Worm (Caenorhabditis elegans): ENCODE measurements around the gene F56D5.5.

The F56D5.5 gene

ce11 chrIV:9444417-9445026, 36.6 kb upstream of the F56D5.5 start (continued):
- no peak for TF ChIP-seq attf-4 (tag; optimal IDR thresholded peaks at IDR 0.05)
- TF ChIP-seq dve-1 (tag; optimal IDR thresholded peaks at IDR 0.05; ENCODE audit: insufficient read depth), result peak; percentile 97
- peak in 1 of 2 experiments; percentile 1 for TF ChIP-seq ZK546.5 (tag; optimal IDR thresholded peaks at IDR 0.05)
- 0 out of 2 replicates have a peak, but pooled peaks have one; percentile 47 for TF ChIP-seq ceh-44 (GFP tag; IDR thresholded peaks at IDR 0.05)
- peak; percentile 93 for TF ChIP-seq T26A8.4 (GFP tag; IDR thresholded peaks at IDR 0.05)

DNA sequence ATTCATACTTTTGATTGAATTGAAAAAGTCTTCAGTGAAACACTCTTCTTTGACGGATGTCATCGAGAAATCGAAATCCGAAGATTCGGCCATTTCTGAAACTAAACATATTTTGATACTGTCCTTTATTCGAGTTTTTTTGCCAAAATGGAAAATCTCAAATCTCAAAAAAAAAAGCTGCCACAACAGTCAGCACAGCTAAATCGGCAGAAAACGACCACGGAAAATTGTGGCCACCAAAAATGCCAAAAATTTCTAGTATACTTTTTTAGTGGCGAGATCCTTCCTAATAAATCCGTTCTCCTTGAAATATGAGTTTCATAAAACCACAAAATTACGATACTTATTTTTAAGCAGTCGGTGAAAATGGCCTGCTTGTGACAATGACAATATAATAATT, 36.0 kb upstream of the F56D5.5 start, which contains the start of gene F38E11.9:
TSS of gene F38E11.9 (minus strand) at position 101 of the 400 bp plus-strand sequence.
- TF ChIP-seq ces-1 (GFP tag; optimal IDR thresholded peaks at IDR 0.05) (no peak), lin-13 (GFP tag; optimal IDR thresholded peaks at IDR 0.05) (no peak), madf-9 (GFP tag; conservative IDR thresholded peaks at IDR 0.05) (no peak), nhr-25 (tag; optimal IDR thresholded peaks at IDR 0.05; ENCODE audit: borderline replicate concordance, insufficient read depth) (no peak), unc-62 (GFP tag; optimal IDR thresholded peaks at IDR 0.05 in 1 of 2) (no peak), unc-62 (tag; optimal IDR thresholded peaks at IDR 0.05) (no peak), ceh-44 (GFP tag; IDR thresholded peaks at IDR 0.05) (no peak), nhr-77 (tag; optimal IDR thresholded peaks at IDR 0.05) (no peak), ZK337.2 (GFP tag; IDR thresholded peaks at IDR 0.05) (no peak), aly-2 (tag; optimal IDR thresholded peaks at IDR 0.05) (no peak), ceh-82 (tag; optimal IDR thresholded peaks at IDR 0.05) (no peak), hif-1 (tag; optimal IDR thresholded peaks at IDR 0.05) (no peak), T26A8.4 (GFP tag; IDR thresholded peaks at IDR 0.05) (no peak), egl-27 (tag; optimal IDR thresholded peaks at IDR 0.05) (no peak), snpc-4 (tag; optimal IDR thresholded peaks at IDR 0.05) (no peak), nhr-6 (tag; optimal IDR thresholded peaks at IDR 0.05) (no peak), jun-1 (tag; optimal IDR thresholded peaks at IDR 0.05) (no peak), vab-7 (GFP tag; IDR thresholded peaks at IDR 0.05) (no peak), Y75B8A.6 (GFP tag; IDR thresholded peaks at IDR 0.05) (no peak), spr-3 (GFP tag; optimal IDR thresholded peaks at IDR 0.05) (no peak)

ce11 chrIV:9442106-9442532, 34.2 kb upstream of the F56D5.5 start:
- TF ChIP-seq lin-1 (GFP tag; IDR thresholded peaks at IDR 0.05) (0 out of 2 replicates have a peak, but pooled peaks have one; percentile 8), dmd-6 (GFP tag; IDR thresholded peaks at IDR 0.05) (peak; percentile 91), dve-1 (tag; optimal IDR thresholded peaks at IDR 0.05; ENCODE audit: insufficient read depth) (peak; percentile 96), hlh-30 (tag; optimal IDR thresholded peaks at IDR 0.05; ENCODE audit: insufficient read depth) (peak; percentile 76), cey-2 (tag; optimal IDR thresholded peaks at IDR 0.05; ENCODE audit: borderline replicate concordance, insufficient read depth) (peak; percentile 68), zfp-3 (GFP tag; conservative IDR thresholded peaks at IDR 0.05) (peak; percentile 75; the same call in 1 of the 2 replicates), php-3 (GFP tag; IDR thresholded peaks at IDR 0.05) (peak; percentile 85), mep-1 (tag; optimal IDR thresholded peaks at IDR 0.05) (peak; percentile 68), dpl-1 (GFP tag; optimal IDR thresholded peaks at IDR 0.05) (no peak), nhr-10 (tag; optimal IDR thresholded peaks at IDR 0.05) (peak; percentile 49), snpc-4 (tag; optimal IDR thresholded peaks at IDR 0.05) (no peak), T26A8.4 (GFP tag; IDR thresholded peaks at IDR 0.05) (0 out of 2 replicates have a peak, but pooled peaks have one; percentile 44), spr-1 (tag; optimal IDR thresholded peaks at IDR 0.05) (peak; percentile 0), mxl-3 (GFP tag; optimal IDR thresholded peaks at IDR 0.05) (peak; percentile 92), mes-2 (tag; optimal IDR thresholded peaks at IDR 0.05; ENCODE audit: poor library complexity, severe bottlenecking) (peak; percentile 60), ceh-28 (tag; optimal IDR thresholded peaks at IDR 0.05) (no peak), aha-1 (tag) (peak; percentile 90), hlh-11 (tag; optimal IDR thresholded peaks at IDR 0.05) (peak; percentile 90), tag-97 (GFP tag; IDR thresholded peaks at IDR 0.05) (no peak), nhr-77 (tag; optimal IDR thresholded peaks at IDR 0.05) (peak; percentile 74), tra-1 (GFP tag; IDR thresholded peaks at IDR 0.05) (peak; percentile 69; the same call in 1 of the 2 replicates), daf-8 (GFP tag; IDR thresholded peaks at IDR 0.05) (no peak), nhr-25 (tag; optimal IDR thresholded peaks at IDR 0.05; ENCODE audit: borderline replicate concordance, insufficient read depth) (peak; percentile 57), hif-1 (tag; optimal IDR thresholded peaks at IDR 0.05) (peak in 1 of 2 experiments; percentile 19), lsy-2 (tag; optimal IDR thresholded peaks at IDR 0.05) (peak in 1 of 2 experiments; percentile 69), sdz-12 (GFP tag; optimal IDR thresholded peaks at IDR 0.05) (peak; percentile 29), mdl-1 (tag; optimal IDR thresholded peaks at IDR 0.05) (peak in 1 of 2 experiments; percentile 88)

All from whole organism, L4 larva.